Fruit fly (Drosophila melanogaster) S2 (cell line): Measurements from ENCODE around the gene inaF-C.

Experiments used
- CG8478 ChIP-seq: fragments of >200 bp; optimal IDR thresholded peaks from 2 replicates; lab custom pipeline; 2018
- CTCF ChIP-seq, 2 experiments: fragments of >200 bp; optimal IDR thresholded peaks; 2 replicates each; lab custom pipeline; 2018

DNA sequence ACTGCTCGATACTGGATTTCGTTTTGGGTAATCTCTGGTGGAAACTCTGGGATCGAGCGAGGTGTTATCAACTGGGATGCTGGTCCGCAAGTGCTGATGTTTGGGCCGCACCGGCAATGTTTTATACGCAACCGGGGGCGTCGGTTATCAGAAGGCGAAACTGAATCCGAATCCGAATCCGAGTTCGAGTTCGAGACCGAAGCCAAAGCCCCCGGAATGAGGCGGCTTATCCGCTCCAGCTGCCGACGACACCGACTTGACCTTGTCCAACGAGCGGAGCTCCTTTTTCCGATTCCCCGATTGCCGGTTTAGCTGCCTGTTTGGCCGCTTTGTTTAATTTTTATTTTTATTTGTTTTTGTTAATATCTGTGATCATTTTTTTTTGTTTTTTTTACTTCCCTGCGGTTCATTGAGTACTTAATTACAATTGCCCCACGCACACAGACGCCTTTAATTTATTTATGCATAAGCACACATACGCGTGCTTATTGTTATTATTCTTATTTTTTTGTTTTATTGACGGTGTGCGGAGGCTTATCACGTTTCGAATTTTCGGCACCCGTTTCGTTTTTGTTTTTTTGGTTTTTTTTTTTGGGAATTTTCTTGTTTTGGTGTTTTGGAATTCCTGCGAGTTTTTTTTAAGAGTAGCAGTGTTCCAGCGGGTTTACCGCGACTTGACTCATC is 26.5 kb downstream of the inaF-C start, which contains the start of gene CG2444:
- TF ChIP-seq CG8478 (no peak), CTCF (optimal IDR thresholded peaks at IDR 0.05; lab: Kevin White, UChicago) (no peak)
